Worm (Caenorhabditis elegans): ENCODE measurements around the gene daf-22.

- TF ChIP-seq lir-3 (tag; optimal IDR thresholded peaks at IDR 0.05) (no peak), pqm-1 (tag; optimal IDR thresholded peaks at IDR 0.05) (no peak), lin-39 (tag; optimal IDR thresholded peaks at IDR 0.05) (no peak), ces-1 (GFP tag; optimal IDR thresholded peaks at IDR 0.05) (no peak), jun-1 (tag; optimal IDR thresholded peaks at IDR 0.05) (no peak), nhr-11 (tag; optimal IDR thresholded peaks at IDR 0.05) (no peak), zfp-3 (GFP tag; conservative IDR thresholded peaks at IDR 0.05) (no peak), mep-1 (tag; optimal IDR thresholded peaks at IDR 0.05) (no peak)
Observed at ce11 chrII:12460602-12461453, 35.3 kb upstream of the daf-22 start, which contains the start of gene tag-280.

Data from whole organism, L4 larva.